Fruit fly (Drosophila melanogaster): Measurements from ENCODE around the gene IntS11.

Gene IntS11

DNA sequence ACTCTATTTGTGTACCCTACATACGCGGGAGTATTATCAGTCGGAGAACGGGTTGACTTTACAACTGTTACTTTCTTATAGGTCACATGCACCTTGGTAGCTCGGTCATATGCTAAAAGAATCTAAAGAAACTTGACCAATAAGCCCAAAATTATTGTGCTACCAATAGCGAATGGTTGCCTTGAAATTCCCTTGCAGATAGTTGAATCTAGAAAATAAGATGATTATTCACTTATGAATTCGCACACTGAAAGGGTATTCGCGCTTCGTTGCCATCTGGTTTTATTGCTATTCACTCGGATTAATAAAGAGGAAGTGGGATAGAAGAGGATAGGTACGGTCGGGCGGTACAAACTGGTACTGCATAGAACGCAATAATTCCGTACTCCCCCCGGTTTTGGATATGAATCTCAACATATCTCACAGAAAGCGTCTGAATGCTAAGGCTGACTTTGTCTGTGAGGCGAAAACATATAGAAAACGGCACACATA lies 28.7 kb downstream of the IntS11 start (continued):
- TF ChIP-seq vfl (GFP tag; optimal IDR thresholded peaks at IDR 0.05) (peak; percentile 64), croc (GFP tag; conservative IDR thresholded peaks at IDR 0.05) (peak; percentile 55; the same call in 2 of the 3 replicates), NC2α (GFP tag; optimal IDR thresholded peaks at IDR 0.05) (peak; percentile 16), NfI (GFP tag; optimal IDR thresholded peaks at IDR 0.05) (peak; percentile 77), ara (GFP tag; IDR thresholded peaks at IDR 0.05) (peak; percentile 36; the same call in 1 of the 2 replicates), nerfin-1 (tag; optimal IDR thresholded peaks at IDR 0.05) (no peak), ewg (GFP tag; optimal IDR thresholded peaks at IDR 0.05) (peak; percentile 33), z (GFP tag; IDR thresholded peaks at IDR 0.05) (no peak), slou (GFP tag; optimal IDR thresholded peaks at IDR 0.05) (peak; percentile 64), Sox102F (GFP tag; optimal IDR thresholded peaks at IDR 0.05) (peak; percentile 77), Bteb2 (GFP tag; optimal IDR thresholded peaks at IDR 0.05) (peak; percentile 41), CG11695 (GFP tag; IDR thresholded peaks at IDR 0.05) (peak; percentile 64), Hr51 (GFP tag; optimal IDR thresholded peaks at IDR 0.05) (peak; percentile 74 to 82), Eip74EF (GFP tag; optimal IDR thresholded peaks at IDR 0.05) (peak in 1 of 2 experiments; percentile 56), CG7372 (GFP tag; IDR thresholded peaks at IDR 0.05) (peak; percentile 73), yki (optimal IDR thresholded peaks at IDR 0.05) (no peak), H15 (GFP tag; IDR thresholded peaks at IDR 0.05) (peak; percentile 61; the same call in 2 of the 3 replicates), CTCF (GFP tag; optimal IDR thresholded peaks at IDR 0.05) (no peak), tll (GFP tag; optimal IDR thresholded peaks at IDR 0.05) (peak in 1 of 2 experiments; percentile 8), Optix (GFP tag; IDR thresholded peaks at IDR 0.05) (peak; percentile 70; the same call in 1 of the 3 replicates), CrebB (tag; optimal IDR thresholded peaks at IDR 0.05) (peak; percentile 70), seq (GFP tag; IDR thresholded peaks at IDR 0.05) (peak; percentile 49; the same call in 1 of the 2 replicates), Asciz (GFP tag; optimal IDR thresholded peaks at IDR 0.05) (no peak), grn (GFP tag; optimal IDR thresholded peaks at IDR 0.05) (peak; percentile 27), CG10543 (GFP tag; optimal IDR thresholded peaks at IDR 0.05) (peak; percentile 69), cwo (GFP tag; optimal IDR thresholded peaks at IDR 0.05) (peak; percentile 76), gcm2 (GFP tag; optimal IDR thresholded peaks at IDR 0.05) (peak; percentile 33), CG43689 (GFP tag; IDR thresholded peaks at IDR 0.05) (peak; percentile 67), CG3281 (GFP tag; optimal IDR thresholded peaks at IDR 0.05) (peak; percentile 77), CG9876 (GFP tag; optimal IDR thresholded peaks at IDR 0.05) (no peak), emc (GFP tag; optimal IDR thresholded peaks at IDR 0.05) (peak; percentile 68), phol (tag; optimal IDR thresholded peaks at IDR 0.05) (peak; percentile 67), CG34376 (GFP tag; optimal IDR thresholded peaks at IDR 0.05) (peak; percentile 39), Gsc (GFP tag; IDR thresholded peaks at IDR 0.05) (no peak), CG10209 (GFP tag; optimal IDR thresholded peaks at IDR 0.05) (peak; percentile 72), CG2678 (tag; optimal IDR thresholded peaks at IDR 0.05) (peak; percentile 84), CG11398 (GFP tag; optimal IDR thresholded peaks at IDR 0.05) (peak; percentile 68), Hr78 (GFP tag; optimal IDR thresholded peaks at IDR 0.05) (no peak), ERR (GFP tag; optimal IDR thresholded peaks at IDR 0.05) (peak; percentile 16), sug (tag; optimal IDR thresholded peaks at IDR 0.05) (peak; percentile 40), CG8765 (GFP tag; IDR thresholded peaks at IDR 0.05) (no peak; the same call in 1 of the 2 replicates), CG7271 (tag; optimal IDR thresholded peaks at IDR 0.05) (no peak), bbx (GFP tag; IDR thresholded peaks at IDR 0.05; ENCODE audit: partially characterized antibody) (no peak), pita (GFP tag; optimal IDR thresholded peaks at IDR 0.05) (no peak), trh (GFP tag; optimal IDR thresholded peaks at IDR 0.05) (peak; percentile 27), CG10274 (GFP tag; optimal IDR thresholded peaks at IDR 0.05) (peak; percentile 92), twi (tag; optimal IDR thresholded peaks at IDR 0.05) (peak; percentile 51), YL-1 (GFP tag; optimal IDR thresholded peaks at IDR 0.05) (no peak), CG11696 (GFP tag; IDR thresholded peaks at IDR 0.05) (no peak), CG15514 (GFP tag; optimal IDR thresholded peaks at IDR 0.05) (no peak)

Measured in whole organism, embryonic.